Worm (Caenorhabditis elegans) whole organism, L4/young adult: ENCODE results near the gene col-138.

ENCODE experiments used
- W03F9.2 ChIP-seq: fragments of 150-350 bp; optimal IDR thresholded peaks from 2 replicates; lab custom pipeline; 2014; ENCODE audit warnings: missing biosample characterization, missing genetic modification characterization
- him-1 ChIP-seq: sonication (generic microtip); optimal IDR thresholded peaks from 2 replicates; lab custom pipeline; 2016; ENCODE audit warnings: missing genotype, missing genetic modification reagents, missing genetic modification characterization, missing compliant biosample characterization

DNA sequence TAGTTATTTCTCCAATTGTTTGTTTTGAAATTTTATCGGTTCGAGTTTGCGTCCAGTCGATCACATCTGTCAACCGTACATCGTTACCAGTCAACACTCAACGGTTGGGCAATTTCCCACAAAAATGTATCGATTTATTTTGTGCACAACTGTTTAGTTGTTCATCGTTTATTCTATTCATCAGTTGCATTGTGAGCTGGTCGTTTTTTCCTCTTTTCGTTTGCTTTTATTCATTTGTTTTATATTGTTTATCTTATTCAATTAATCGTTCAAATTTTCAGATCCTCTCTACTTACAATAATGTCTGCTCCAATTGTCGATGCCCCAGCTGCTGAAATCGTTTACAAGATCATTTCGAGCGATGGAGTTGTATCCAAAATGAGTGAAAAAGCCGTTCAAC is 16.6 kb downstream of the col-138 start, which contains the start of gene skr-12:
- TF ChIP-seq him-1 (tag; lab: Kevin White, UChicago) = no peak
- TF ChIP-seq W03F9.2 (tag; lab: Kevin White, UChicago) = no peak
